Worm (Caenorhabditis elegans): ENCODE measurements around the gene nhr-96.

The nhr-96 gene

DNA sequence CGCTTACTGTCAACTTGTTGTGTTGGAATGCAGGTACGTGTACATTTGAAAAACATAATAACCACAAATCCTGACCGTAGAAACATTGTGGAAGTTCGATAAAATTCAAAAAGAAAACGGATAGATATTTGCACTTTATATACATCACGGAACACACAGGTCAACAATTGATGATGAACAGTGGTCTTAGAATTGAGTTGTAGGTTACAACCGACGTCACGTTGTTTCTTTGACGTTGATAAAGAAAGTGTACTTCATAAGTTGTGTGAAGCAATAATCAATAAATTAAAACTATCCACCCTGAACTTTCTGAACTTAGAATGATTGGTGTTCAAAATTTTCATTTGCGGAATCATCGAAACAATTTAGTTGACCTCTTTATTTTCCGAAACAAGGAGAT is 38.5 kb downstream of the nhr-96 start, which contains the start of gene Y5H2A.1:
Gene Y5H2A.1, minus strand, starts transcription at position 101 of the 400 bp plus-strand sequence.
- TF ChIP-seq ref-2 (tag; optimal IDR thresholded peaks at IDR 0.05) (no peak), nfya-1 (tag; optimal IDR thresholded peaks at IDR 0.05) (no peak), tbx-7 (tag; optimal IDR thresholded peaks at IDR 0.05) (no peak), ceh-19 (GFP tag; optimal IDR thresholded peaks at IDR 0.05) (no peak), ceh-14 (tag; optimal IDR thresholded peaks at IDR 0.05) (no peak), sdc-2 (tag; optimal IDR thresholded peaks at IDR 0.05) (no peak), pros-1 (tag; optimal IDR thresholded peaks at IDR 0.05) (no peak)

ce11 chrV:2274253-2274892 is 41.1 kb downstream of the nhr-96 start, which contains the start of the genes Y5H2A.4 and abu-4:
Gene Y5H2A.4 (minus strand): TSS chrV:2274353.
Gene abu-4 (plus strand): TSS chrV:2274842.
- TF ChIP-seq lim-6 (tag; optimal IDR thresholded peaks at IDR 0.05) (no peak), sox-4 (tag; optimal IDR thresholded peaks at IDR 0.05) (no peak), ttx-3 (tag; optimal IDR thresholded peaks at IDR 0.05) (no peak), nhr-11 (tag; optimal IDR thresholded peaks at IDR 0.05) (no peak), zip-5 (tag; optimal IDR thresholded peaks at IDR 0.05) (no peak), hlh-15 (tag; optimal IDR thresholded peaks at IDR 0.05) (no peak), C38D4.7 (GFP tag; optimal IDR thresholded peaks at IDR 0.05) (no peak), ceh-34 (tag; optimal IDR thresholded peaks at IDR 0.05) (no peak), tbx-7 (tag; optimal IDR thresholded peaks at IDR 0.05) (no peak)

DNA sequence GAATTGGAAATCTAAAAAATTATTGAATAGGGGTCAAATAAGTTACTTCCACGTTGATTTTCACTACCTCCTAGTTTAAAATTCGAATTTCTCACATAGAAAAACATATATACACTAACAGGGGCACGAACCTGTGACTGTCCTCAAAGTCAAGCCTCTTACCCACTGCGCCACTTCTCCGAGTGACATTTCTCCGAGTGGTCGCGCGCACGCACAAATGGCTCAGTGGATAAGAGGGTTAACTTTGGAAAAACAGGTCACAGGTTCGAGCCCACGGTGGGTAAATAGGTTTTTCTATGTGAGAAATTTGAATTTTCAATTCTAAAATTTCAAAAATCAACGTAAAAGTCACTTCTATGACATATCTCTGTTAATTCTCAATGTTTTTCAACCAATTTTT is 44.0 kb downstream of the nhr-96 start:
- TF ChIP-seq ceh-48 (tag; optimal IDR thresholded peaks at IDR 0.05), result no peak
- no peak for TF ChIP-seq ceh-6 (GFP tag; optimal IDR thresholded peaks at IDR 0.05)
- TF ChIP-seq ceh-22 (tag; optimal IDR thresholded peaks at IDR 0.05), result no peak
- TF ChIP-seq ztf-16 (tag; optimal IDR thresholded peaks at IDR 0.05), result no peak
- no peak for TF ChIP-seq ceh-19 (GFP tag; optimal IDR thresholded peaks at IDR 0.05)
- no peak for TF ChIP-seq elt-4 (tag; optimal IDR thresholded peaks at IDR 0.05)
- TF ChIP-seq pat-9 (tag; optimal IDR thresholded peaks at IDR 0.05), result no peak
- TF ChIP-seq pha-2 (tag; optimal IDR thresholded peaks at IDR 0.05), result no peak
- TF ChIP-seq ceh-45 (GFP tag; IDR thresholded peaks at IDR 0.05), result no peak
- TF ChIP-seq unc-3 (GFP tag; conservative IDR thresholded peaks at IDR 0.05), result no peak
- TF ChIP-seq unc-3 (tag; optimal IDR thresholded peaks at IDR 0.05), result no peak
- TF ChIP-seq ceh-2 (tag; optimal IDR thresholded peaks at IDR 0.05), result no peak
- TF ChIP-seq unc-55 (GFP tag; optimal IDR thresholded peaks at IDR 0.05), result no peak
- no peak for TF ChIP-seq pha-4 (tag; optimal IDR thresholded peaks at IDR 0.05)
- no peak for TF ChIP-seq dmd-4 (tag; optimal IDR thresholded peaks at IDR 0.05; ENCODE audit: borderline replicate concordance)
- TF ChIP-seq gmeb-2 (tag; optimal IDR thresholded peaks at IDR 0.05), result no peak
- TF ChIP-seq syd-9 (tag; optimal IDR thresholded peaks at IDR 0.05), result no peak
- no peak for TF ChIP-seq F13H6.1 (tag; optimal IDR thresholded peaks at IDR 0.05)
- no peak for TF ChIP-seq ama-1 (optimal IDR thresholded peaks at IDR 0.05)
- no peak for TF ChIP-seq che-1 (tag; optimal IDR thresholded peaks at IDR 0.05)

DNA sequence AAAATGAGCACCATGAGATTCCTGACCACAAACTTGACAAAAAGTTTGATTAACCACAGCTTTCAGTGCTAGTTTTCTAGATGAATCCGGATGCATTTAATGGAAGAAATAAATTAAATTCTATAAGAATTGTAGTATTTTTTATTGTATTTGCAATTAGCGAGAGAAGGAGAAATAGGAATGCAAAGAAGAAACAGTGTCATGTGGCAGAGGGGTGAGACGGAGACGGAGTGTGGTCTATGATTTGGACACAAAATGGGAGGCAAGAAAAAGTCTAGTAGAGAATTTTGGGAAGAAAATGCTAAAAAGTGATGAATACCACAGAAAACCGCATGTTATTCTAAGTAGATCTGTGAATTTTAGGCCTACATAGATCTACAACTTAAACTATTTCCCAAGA is 44.8 kb downstream of the nhr-96 start, which contains the start of gene nhr-59:
Gene nhr-59, minus strand, starts transcription at position 214 of the 400 bp plus-strand sequence.
- TF ChIP-seq mec-3 (tag; optimal IDR thresholded peaks at IDR 0.05; ENCODE audit: borderline replicate concordance), result no peak
- peak; percentile 44 for TF ChIP-seq hlh-30 (tag; optimal IDR thresholded peaks at IDR 0.05; ENCODE audit: insufficient read depth)

ce11 chrV:2278543-2278942 is 45.3 kb downstream of the nhr-96 start, which contains the start of gene fbxa-137:
Gene fbxa-137 (plus strand): TSS chrV:2278816.
- no peak for TF ChIP-seq unc-3 (GFP tag; conservative IDR thresholded peaks at IDR 0.05)
- TF ChIP-seq unc-3 (tag; optimal IDR thresholded peaks at IDR 0.05), result no peak
- no peak for TF ChIP-seq ceh-2 (tag; optimal IDR thresholded peaks at IDR 0.05)
- TF ChIP-seq Y22D7AL.16 (tag; optimal IDR thresholded peaks at IDR 0.05), result no peak
- peak; percentile 12 for TF ChIP-seq ceh-31 (tag; optimal IDR thresholded peaks at IDR 0.05)
- TF ChIP-seq pha-2 (tag; optimal IDR thresholded peaks at IDR 0.05), result peak; percentile 7
- no peak for TF ChIP-seq sox-4 (tag; optimal IDR thresholded peaks at IDR 0.05)
- TF ChIP-seq ceh-34 (tag; optimal IDR thresholded peaks at IDR 0.05), result peak; percentile 87
- TF ChIP-seq hlh-6 (tag; optimal IDR thresholded peaks at IDR 0.05), result no peak
- TF ChIP-seq ceh-48 (tag; optimal IDR thresholded peaks at IDR 0.05), result no peak
- TF ChIP-seq nfya-1 (tag; optimal IDR thresholded peaks at IDR 0.05), result peak; percentile 35
- TF ChIP-seq lim-6 (tag; optimal IDR thresholded peaks at IDR 0.05), result no peak
- no peak for TF ChIP-seq dmd-4 (tag; optimal IDR thresholded peaks at IDR 0.05; ENCODE audit: borderline replicate concordance)
- TF ChIP-seq ceh-22 (tag; optimal IDR thresholded peaks at IDR 0.05), result no peak
- TF ChIP-seq sox-2 (GFP tag; IDR thresholded peaks at IDR 0.05), result no peak
- TF ChIP-seq C08G9.2 (tag; optimal IDR thresholded peaks at IDR 0.05), result no peak
